Fruit fly (Drosophila melanogaster): ENCODE results near the gene CG13639.

DNA sequence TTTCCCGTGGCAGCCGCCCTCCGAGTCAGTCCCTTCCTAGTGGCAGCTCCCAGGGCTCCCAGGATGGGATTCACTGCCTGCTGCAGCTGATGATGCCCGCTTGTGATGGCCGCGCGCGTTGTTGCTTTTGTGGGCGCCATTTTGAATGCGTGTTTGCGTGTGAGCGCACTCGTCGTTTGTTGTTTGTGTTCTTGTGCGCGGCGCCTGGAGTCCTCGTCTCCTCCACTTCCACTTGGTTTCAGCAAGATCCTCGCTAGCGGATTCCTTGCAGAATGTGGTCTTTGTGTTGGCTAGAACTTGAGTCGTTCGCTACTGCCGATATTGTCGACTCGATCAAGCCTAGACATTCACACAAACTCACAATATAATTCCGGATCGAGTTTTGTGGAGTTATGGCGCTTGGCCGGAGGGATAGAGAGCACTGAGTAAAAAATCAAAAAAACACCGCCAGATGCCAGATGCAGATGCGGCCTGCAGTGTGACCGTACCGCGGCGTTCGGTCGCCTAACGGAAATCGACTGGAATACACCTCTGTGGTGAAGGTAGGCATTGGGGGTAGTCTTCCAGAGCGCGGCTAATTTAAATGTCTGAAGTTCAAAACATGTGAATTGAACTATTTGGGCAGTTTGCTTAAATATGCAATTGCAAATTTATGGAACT, 10.4 kb upstream of the CG13639 start, which contains the start of gene CycB3:
- TF ChIP-seq h (GFP tag; optimal IDR thresholded peaks at IDR 0.05), result no peak
- TF ChIP-seq psq (GFP tag; optimal IDR thresholded peaks at IDR 0.05), result no peak
- TF ChIP-seq Myc (optimal IDR thresholded peaks at IDR 0.05), result peak; percentile 58

Data from whole organism, wandering third instar larva.